Worm (Caenorhabditis elegans) whole organism, late embryonic: ENCODE data around the gene C18E9.5.

Experiments
- C08G9.2 ChIP-seq: sonication (generic microtip); optimal IDR thresholded peaks from 2 replicates; lab custom pipeline; 2016; ENCODE audit warnings: mild to moderate bottlenecking, missing genetic modification characterization, moderate library complexity, missing compliant biosample characterization
- C38D4.7 ChIP-seq: fragments of 200-800 bp; sonication (Bioruptor generic); optimal IDR thresholded peaks from 2 replicates; lab custom pipeline; 2018; ENCODE audit warnings: mild to moderate bottlenecking, missing genetic modification characterization, moderate library complexity, missing compliant biosample characterization
- K02D7.2 ChIP-seq: sonication (generic microtip); optimal IDR thresholded peaks from 2 replicates; lab custom pipeline; 2017; ENCODE audit warnings: mild to moderate bottlenecking, missing genetic modification characterization, missing compliant biosample characterization
- T23F11.4 ChIP-seq: fragments of 200-800 bp; sonication (Bioruptor generic); optimal IDR thresholded peaks from 2 replicates; lab custom pipeline; 2018; ENCODE audit warnings: mild to moderate bottlenecking, missing genetic modification characterization, missing compliant biosample characterization
- Y22D7AL.16 ChIP-seq: sonication (generic microtip); optimal IDR thresholded peaks from 2 replicates; lab custom pipeline; 2016; ENCODE audit warnings: missing genetic modification characterization, missing compliant biosample characterization
- ceh-14 ChIP-seq: sonication (generic microtip); optimal IDR thresholded peaks from 2 replicates; lab custom pipeline; 2016; ENCODE audit warnings: missing genotype, missing genetic modification characterization, missing compliant biosample characterization
- ceh-2 ChIP-seq: sonication (generic microtip); optimal IDR thresholded peaks from 2 replicates; lab custom pipeline; 2016; ENCODE audit warnings: missing genotype, missing genetic modification characterization, missing compliant biosample characterization
- ceh-24 ChIP-seq: sonication (generic microtip); optimal IDR thresholded peaks from 2 replicates; lab custom pipeline; 2016; ENCODE audit warnings: mild to moderate bottlenecking, missing genetic modification characterization, missing compliant biosample characterization
- ceh-30 ChIP-seq: fragments of 150-350 bp; optimal IDR thresholded peaks from 2 replicates; lab custom pipeline; 2014; ENCODE audit warnings: missing biosample characterization, missing genetic modification characterization
- ceh-31 ChIP-seq: sonication (generic microtip); optimal IDR thresholded peaks from 2 replicates; lab custom pipeline; 2016; ENCODE audit warnings: missing genetic modification characterization, missing compliant biosample characterization
- ceh-34 ChIP-seq: sonication (generic microtip); optimal IDR thresholded peaks from 2 replicates; lab custom pipeline; 2016; ENCODE audit warnings: mild to moderate bottlenecking, missing genetic modification characterization, missing compliant biosample characterization
- ceh-45 ChIP-seq: fragments of 200-800 bp; sonication (Bioruptor generic); IDR thresholded peaks from 2 replicates; pipeline ENCODE4 v1.3.6; 2022; ENCODE audit warnings: missing genetic modification reagents, missing genetic modification characterization, missing compliant biosample characterization
- ceh-6 ChIP-seq: fragments of 200-800 bp; sonication (Bioruptor generic); optimal IDR thresholded peaks from 2 replicates; lab custom pipeline; 2018; ENCODE audit warnings: mild to moderate bottlenecking, missing genetic modification characterization, missing compliant biosample characterization
- ceh-9 ChIP-seq: sonication (generic microtip); optimal IDR thresholded peaks from 2 replicates; lab custom pipeline; 2016; ENCODE audit warnings: mild to moderate bottlenecking, missing genetic modification characterization, inconsistent platforms, missing compliant biosample characterization
- dmd-4 ChIP-seq: sonication (generic microtip); optimal IDR thresholded peaks from 2 replicates; lab custom pipeline; 2016; ENCODE audit warnings: borderline replicate concordance, missing genetic modification characterization, missing compliant biosample characterization
- dve-1 ChIP-seq: sonication (generic microtip); optimal IDR thresholded peaks from 2 replicates; lab custom pipeline; 2017; ENCODE audit warnings: antibody characterized with exemption, mild to moderate bottlenecking, missing genetic modification characterization, missing compliant biosample characterization
- elt-2 ChIP-seq: sonication (generic microtip); optimal IDR thresholded peaks from 2 replicates; lab custom pipeline; 2016; ENCODE audit warnings: missing genetic modification reagents, missing genetic modification characterization, missing compliant biosample characterization
- elt-4 ChIP-seq: sonication (generic microtip); optimal IDR thresholded peaks from 2 replicates; lab custom pipeline; 2016; ENCODE audit warnings: missing genetic modification characterization, missing compliant biosample characterization
- eyg-1 ChIP-seq: sonication (generic microtip); optimal IDR thresholded peaks from 2 replicates; lab custom pipeline; 2016; ENCODE audit warnings: missing genotype, missing genetic modification characterization, missing compliant biosample characterization
- fax-1 ChIP-seq: sonication (generic microtip); optimal IDR thresholded peaks from 2 replicates; lab custom pipeline; 2016; ENCODE audit warnings: missing genotype, missing genetic modification characterization, missing compliant biosample characterization
- fkh-6 ChIP-seq: sonication (generic microtip); optimal IDR thresholded peaks from 2 replicates; lab custom pipeline; 2016; ENCODE audit warnings: missing genetic modification characterization, missing compliant biosample characterization
- gmeb-2 ChIP-seq: sonication (generic microtip); optimal IDR thresholded peaks from 2 replicates; lab custom pipeline; 2016; ENCODE audit warnings: missing genetic modification characterization, inconsistent platforms, missing compliant biosample characterization
- hlh-13 ChIP-seq: fragments of 200-800 bp; sonication (Bioruptor generic); optimal IDR thresholded peaks from 2 replicates; lab custom pipeline; 2018; ENCODE audit warnings: mild to moderate bottlenecking, missing genetic modification characterization, missing compliant biosample characterization
- hlh-6 ChIP-seq: sonication (generic microtip); optimal IDR thresholded peaks from 2 replicates; lab custom pipeline; 2016; ENCODE audit warnings: missing genotype, missing genetic modification characterization, missing compliant biosample characterization
- hlh-8 ChIP-seq: sonication (generic microtip); optimal IDR thresholded peaks from 2 replicates; lab custom pipeline; 2016; ENCODE audit warnings: missing genotype, missing genetic modification characterization, missing compliant biosample characterization
- lim-6 ChIP-seq: sonication (generic microtip); optimal IDR thresholded peaks from 2 replicates; lab custom pipeline; 2016; ENCODE audit warnings: missing genetic modification characterization, missing compliant biosample characterization
- nhr-232 ChIP-seq: sonication (generic microtip); optimal IDR thresholded peaks from 2 replicates; lab custom pipeline; 2016; ENCODE audit warnings: missing genetic modification characterization, missing compliant biosample characterization
- npax-4 ChIP-seq: sonication (generic microtip); optimal IDR thresholded peaks from 2 replicates; lab custom pipeline; 2016; ENCODE audit warnings: missing genetic modification characterization, missing compliant biosample characterization
- odd-2 ChIP-seq: sonication (generic microtip); optimal IDR thresholded peaks from 2 replicates; lab custom pipeline; 2017; ENCODE audit warnings: antibody characterized with exemption, mild to moderate bottlenecking, missing genetic modification characterization, missing compliant biosample characterization
- pag-3 ChIP-seq: sonication (generic microtip); optimal IDR thresholded peaks from 2 replicates; lab custom pipeline; 2016; ENCODE audit warnings: missing compliant biosample characterization, missing genetic modification characterization, borderline replicate concordance
- pat-9 ChIP-seq: fragments of 200-800 bp; sonication (Bioruptor generic); optimal IDR thresholded peaks from 2 replicates; lab custom pipeline; 2018; ENCODE audit warnings: mild to moderate bottlenecking, missing genetic modification characterization, moderate library complexity, missing compliant biosample characterization
- pax-1 ChIP-seq: fragments of 150-350 bp; optimal IDR thresholded peaks from 2 replicates; lab custom pipeline; 2014; ENCODE audit warnings: missing biosample characterization, missing genetic modification characterization
- ref-2 ChIP-seq: sonication (generic microtip); optimal IDR thresholded peaks from 2 replicates; lab custom pipeline; 2016; ENCODE audit warnings: missing genetic modification characterization, missing compliant biosample characterization
- sox-4 ChIP-seq: sonication (generic microtip); optimal IDR thresholded peaks from 2 replicates; lab custom pipeline; 2017; ENCODE audit warnings: mild to moderate bottlenecking, missing genetic modification characterization, inconsistent platforms, missing compliant biosample characterization
- syd-9 ChIP-seq: sonication (generic microtip); optimal IDR thresholded peaks from 2 replicates; lab custom pipeline; 2016; ENCODE audit warnings: mild to moderate bottlenecking, missing genetic modification characterization, moderate library complexity, missing compliant biosample characterization
- tbx-2 ChIP-seq: sonication (generic microtip); optimal IDR thresholded peaks from 2 replicates; lab custom pipeline; 2016; ENCODE audit warnings: missing genetic modification characterization, missing compliant biosample characterization
- ttx-3 ChIP-seq: sonication (generic microtip); optimal IDR thresholded peaks from 2 replicates; lab custom pipeline; 2016; ENCODE audit warnings: missing genetic modification reagents, missing genetic modification characterization, missing compliant biosample characterization
- unc-3 ChIP-seq, 2 experiments: fragments of 200-800 bp in 1 of 2; sonication (Bioruptor generic) in 1 of 2; sonication (generic microtip) in 1 of 2; conservative IDR thresholded peaks in 1 of 2; optimal IDR thresholded peaks in 1 of 2; 2 replicates each; pipeline versions ENCODE4 v1.3.6 to Lab custom; 2016 to 2022; ENCODE audit warnings: missing compliant biosample characterization in 2 of 2, missing genetic modification characterization in 2 of 2, missing genetic modification reagents in 1 of 2
- unc-42 ChIP-seq: sonication (generic microtip); optimal IDR thresholded peaks from 2 replicates; lab custom pipeline; 2016; ENCODE audit warnings: missing genotype, missing genetic modification characterization, missing compliant biosample characterization
- zip-5 ChIP-seq: sonication (generic microtip); optimal IDR thresholded peaks from 2 replicates; lab custom pipeline; 2016; ENCODE audit warnings: missing genetic modification characterization, missing compliant biosample characterization
- ztf-16 ChIP-seq: sonication (generic microtip); optimal IDR thresholded peaks from 2 replicates; lab custom pipeline; 2017; ENCODE audit warnings: missing genetic modification characterization, missing compliant biosample characterization

The C18E9.5 gene

DNA sequence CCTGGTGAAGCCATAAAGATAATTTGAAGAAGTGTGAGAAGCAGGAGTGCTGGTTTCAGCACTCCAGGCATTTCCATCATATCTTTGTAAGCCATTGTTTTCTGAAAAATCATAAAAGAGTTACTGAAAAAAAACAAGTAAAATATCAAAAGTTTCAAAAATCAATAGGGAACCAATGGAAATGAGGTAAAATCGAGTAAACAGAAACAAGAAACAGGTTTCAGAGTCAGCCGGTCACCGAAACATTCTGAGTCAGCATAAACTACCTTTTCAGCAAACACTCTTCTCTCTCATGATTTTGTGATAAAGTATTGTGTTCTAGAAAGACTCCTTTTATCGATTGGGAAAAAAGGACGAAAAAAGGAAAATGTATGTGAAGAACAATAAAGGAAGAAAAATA, 19.7 kb downstream of the C18E9.5 start, which contains the start of gene C18E9.9:
TSS of gene C18E9.9 (minus strand) at position 101 of the 400 bp plus-strand sequence.
- TF ChIP-seq lim-6 (tag; lab: Kevin White, UChicago): no peak
- no peak for TF ChIP-seq pax-1 (tag; lab: Kevin White, UChicago)
- no peak for TF ChIP-seq ceh-14
- TF ChIP-seq eyg-1 (tag; lab: Kevin White, UChicago): no peak
- TF ChIP-seq ceh-34: no peak
- TF ChIP-seq ceh-31 (tag; lab: Kevin White, UChicago): no peak
- no peak for TF ChIP-seq Y22D7AL.16
- no peak for TF ChIP-seq C08G9.2 (tag; lab: Kevin White, UChicago)
- no peak for TF ChIP-seq dve-1
- no peak for TF ChIP-seq C38D4.7
- no peak for TF ChIP-seq sox-4 (tag; lab: Kevin White, UChicago)
- TF ChIP-seq unc-3 (GFP tag; conservative IDR thresholded peaks at IDR 0.05; lab: Robert Waterston, UW): no peak
- no peak for TF ChIP-seq unc-3 (tag; optimal IDR thresholded peaks at IDR 0.05; lab: Kevin White, UChicago)
- no peak for TF ChIP-seq ceh-6 (GFP tag; lab: Kevin White, UChicago)
- no peak for TF ChIP-seq npax-4 (tag; lab: Kevin White, UChicago)
- TF ChIP-seq gmeb-2 (tag; lab: Kevin White, UChicago): no peak

DNA sequence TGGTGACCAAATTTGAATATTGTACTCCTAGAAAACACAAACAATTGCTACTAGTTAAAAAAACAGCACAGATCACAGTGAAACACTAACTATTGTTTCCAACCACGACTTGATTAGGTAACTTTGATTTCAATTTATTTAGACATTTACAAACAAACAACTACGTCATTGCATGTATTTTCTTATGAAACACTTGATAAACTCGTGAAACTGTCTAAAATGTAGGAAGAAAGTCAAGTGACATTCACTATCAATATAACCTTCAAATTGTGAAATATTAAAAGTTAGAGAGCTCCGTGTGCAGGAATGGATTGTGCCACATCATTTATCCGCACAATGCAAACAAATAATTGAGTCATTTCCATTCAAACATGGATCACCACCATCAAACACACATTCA, 20.5 kb downstream of the C18E9.5 start:
- TF ChIP-seq tbx-2 (tag; lab: Kevin White, UChicago) (no peak), ceh-30 (tag; lab: Kevin White, UChicago) (no peak), elt-2 (tag; lab: Kevin White, UChicago) (no peak), ceh-45 (GFP tag; lab: Robert Waterston, UW) (no peak), ztf-16 (tag; lab: Kevin White, UChicago) (no peak)

DNA sequence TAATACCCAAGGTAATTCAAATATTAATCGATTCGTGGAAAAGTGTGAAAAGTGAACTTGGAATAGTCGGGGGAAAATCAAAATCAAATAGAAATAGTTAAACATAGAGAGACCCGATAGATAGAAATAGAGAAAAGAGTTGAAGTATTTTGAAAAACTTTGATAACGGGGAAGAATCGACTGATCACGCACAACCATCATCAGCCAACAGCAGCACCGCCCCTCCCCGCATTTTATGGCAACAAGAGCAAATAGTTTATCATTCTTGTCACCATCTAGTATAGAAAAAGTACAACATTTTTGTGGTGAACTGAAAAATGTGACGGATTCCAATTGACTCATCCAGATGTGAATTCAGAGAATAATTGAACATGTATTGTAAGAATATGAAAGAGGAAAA, 21.8 kb downstream of the C18E9.5 start:
- TF ChIP-seq dmd-4 (tag; lab: Kevin White, UChicago) (no peak), ceh-14 (no peak), zip-5 (tag; lab: Kevin White, UChicago) (no peak), pax-1 (tag; lab: Kevin White, UChicago) (no peak), fax-1 (tag; lab: Kevin White, UChicago) (no peak), odd-2 (tag; lab: Kevin White, UChicago) (no peak), Y22D7AL.16 (no peak), tbx-2 (tag; lab: Kevin White, UChicago) (no peak), fkh-6 (tag; lab: Kevin White, UChicago) (no peak), elt-2 (tag; lab: Kevin White, UChicago) (no peak), dve-1 (no peak), ceh-2 (no peak), pat-9 (tag; lab: Kevin White, UChicago) (no peak), npax-4 (tag; lab: Kevin White, UChicago) (no peak), ceh-9 (tag; lab: Kevin White, UChicago) (no peak), ceh-30 (tag; lab: Kevin White, UChicago) (no peak)

DNA sequence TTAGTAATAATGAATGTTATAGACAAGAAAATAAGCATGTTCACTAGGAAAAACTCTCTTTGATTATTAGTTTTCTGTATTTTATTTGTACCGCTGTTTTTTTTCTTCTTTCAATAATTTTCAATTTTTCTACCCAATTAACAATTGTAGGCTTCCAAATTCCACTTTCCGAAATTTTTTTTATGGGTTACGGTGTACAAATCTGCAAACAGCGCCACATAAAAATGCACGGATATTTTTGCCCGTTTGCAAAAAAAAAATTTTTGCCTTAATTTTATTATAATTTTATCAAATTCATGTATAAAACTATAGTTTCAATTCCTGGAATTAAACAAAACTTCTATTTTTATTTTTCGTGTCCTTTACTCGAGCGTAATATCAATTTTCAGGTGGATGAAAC, 23.0 kb downstream of the C18E9.5 start, which contains the start of gene ooc-5:
TSS of gene ooc-5 (plus strand) at position 381 of the 400 bp plus-strand sequence.
- TF ChIP-seq syd-9 (tag; lab: Kevin White, UChicago) (no peak), ref-2 (tag; lab: Kevin White, UChicago) (no peak), hlh-8 (tag; lab: Kevin White, UChicago) (no peak), sox-4 (tag; lab: Kevin White, UChicago) (no peak), unc-42 (tag; lab: Kevin White, UChicago) (no peak), ceh-24 (no peak), ttx-3 (tag; lab: Kevin White, UChicago) (no peak), hlh-13 (GFP tag; lab: Kevin White, UChicago) (no peak), pag-3 (tag; lab: Kevin White, UChicago) (no peak), dmd-4 (tag; lab: Kevin White, UChicago) (no peak), T23F11.4 (no peak), elt-4 (tag; lab: Kevin White, UChicago) (no peak), K02D7.2 (no peak), fkh-6 (tag; lab: Kevin White, UChicago) (no peak), hlh-6 (tag; lab: Kevin White, UChicago) (no peak), nhr-232 (tag; lab: Kevin White, UChicago) (no peak)
